Worm (Caenorhabditis elegans): ENCODE measurements around the gene F09E5.16.

ce11 chrII:5324653-5325052, 40.9 kb downstream of the F09E5.16 start:
- TF ChIP-seq unc-62 (GFP tag; optimal IDR thresholded peaks at IDR 0.05), result no peak
- TF ChIP-seq ceh-43 (GFP tag; optimal IDR thresholded peaks at IDR 0.05), result no peak
- TF ChIP-seq unc-120 (tag; optimal IDR thresholded peaks at IDR 0.05; ENCODE audit: poor library complexity, severe bottlenecking), result no peak
- TF ChIP-seq nhr-12 (tag; optimal IDR thresholded peaks at IDR 0.05), result no peak
- no peak for TF ChIP-seq unc-39 (tag; optimal IDR thresholded peaks at IDR 0.05)
- TF ChIP-seq nhr-76 (tag; optimal IDR thresholded peaks at IDR 0.05), result no peak
- no peak for TF ChIP-seq lsy-2 (tag; optimal IDR thresholded peaks at IDR 0.05)
- no peak for TF ChIP-seq hlh-1 (tag; optimal IDR thresholded peaks at IDR 0.05)
- TF ChIP-seq nhr-28 (tag; optimal IDR thresholded peaks at IDR 0.05), result no peak
- no peak for TF ChIP-seq ztf-11 (tag; optimal IDR thresholded peaks at IDR 0.05)
- no peak for TF ChIP-seq mab-5 (tag; optimal IDR thresholded peaks at IDR 0.05)
- no peak for TF ChIP-seq lin-13 (tag; optimal IDR thresholded peaks at IDR 0.05)
- no peak for TF ChIP-seq sptf-1 (tag; optimal IDR thresholded peaks at IDR 0.05)
- TF ChIP-seq mep-1 (tag; optimal IDR thresholded peaks at IDR 0.05), result no peak
